Fruit fly (Drosophila melanogaster): ENCODE data around the gene CG14074.

Gene CG14074

dm6 chr3L:18833234-18833633 lies 32.8 kb upstream of the CG14074 start (continued):
- TF ChIP-seq Dfd (GFP tag; optimal IDR thresholded peaks at IDR 0.05) (no peak), CG11560 (tag; IDR thresholded peaks at IDR 0.05) (no peak), CG16863 (GFP tag; optimal IDR thresholded peaks at IDR 0.05) (no peak), caup (GFP tag; optimal IDR thresholded peaks at IDR 0.05; ENCODE audit: severe bottlenecking) (peak; percentile 33)

dm6 chr3L:18834924-18835323 lies 31.1 kb upstream of the CG14074 start:
- TF ChIP-seq usp (GFP tag; optimal IDR thresholded peaks at IDR 0.05) = no peak
- TF ChIP-seq so (GFP tag; IDR thresholded peaks at IDR 0.05) = no peak
- TF ChIP-seq Mad (GFP tag; optimal IDR thresholded peaks at IDR 0.05) = no peak
- no peak for TF ChIP-seq vvl (GFP tag; IDR thresholded peaks at IDR 0.05)
- TF ChIP-seq HmgZ (tag; optimal IDR thresholded peaks at IDR 0.05) = peak; percentile 4
- TF ChIP-seq sisA (GFP tag; IDR thresholded peaks at IDR 0.05) = no peak
- TF ChIP-seq Dip3 (GFP tag; optimal IDR thresholded peaks at IDR 0.05) = no peak
- no peak for TF ChIP-seq CG2116 (GFP tag; optimal IDR thresholded peaks at IDR 0.05)
- no peak for TF ChIP-seq jumu (GFP tag; optimal IDR thresholded peaks at IDR 0.05)
- peak; percentile 73 for TF ChIP-seq grn (GFP tag; optimal IDR thresholded peaks at IDR 0.05)
- TF ChIP-seq Trl (optimal IDR thresholded peaks at IDR 0.05) = peak; percentile 13
- TF ChIP-seq Trl (GFP tag; optimal IDR thresholded peaks at IDR 0.05) = no peak
- no peak for TF ChIP-seq Dp (GFP tag; optimal IDR thresholded peaks at IDR 0.05)
- TF ChIP-seq CG33557 (GFP tag; optimal IDR thresholded peaks at IDR 0.05) = no peak
- TF ChIP-seq sd (tag; optimal IDR thresholded peaks at IDR 0.05) = no peak
- TF ChIP-seq stc (GFP tag; IDR thresholded peaks at IDR 0.05) = no peak
- TF ChIP-seq unpg (GFP tag; optimal IDR thresholded peaks at IDR 0.05) = no peak
- no peak for TF ChIP-seq Atf-2 (GFP tag; optimal IDR thresholded peaks at IDR 0.05)
- no peak for TF ChIP-seq CHES-1-like (GFP tag; optimal IDR thresholded peaks at IDR 0.05)
- TF ChIP-seq CG1647 (GFP tag; optimal IDR thresholded peaks at IDR 0.05) = no peak
- TF ChIP-seq CG34376 (GFP tag; optimal IDR thresholded peaks at IDR 0.05) = peak; percentile 30
- no peak for TF ChIP-seq CG7928 (GFP tag; optimal IDR thresholded peaks at IDR 0.05)
- TF ChIP-seq pb (GFP tag; optimal IDR thresholded peaks at IDR 0.05) = no peak
- no peak for TF ChIP-seq gsb (GFP tag; IDR thresholded peaks at IDR 0.05)
- peak; percentile 53 for TF ChIP-seq CG3065 (GFP tag; optimal IDR thresholded peaks at IDR 0.05)
- no peak for TF ChIP-seq ftz-f1 (GFP tag; optimal IDR thresholded peaks at IDR 0.05)
- TF ChIP-seq CG10979 (tag; optimal IDR thresholded peaks at IDR 0.05) = no peak
- no peak for TF ChIP-seq CG11560 (tag; IDR thresholded peaks at IDR 0.05)
- TF ChIP-seq CG6791 (GFP tag; IDR thresholded peaks at IDR 0.05; ENCODE audit: partially characterized antibody) = no peak
- TF ChIP-seq CG16863 (GFP tag; optimal IDR thresholded peaks at IDR 0.05) = no peak
- no peak for TF ChIP-seq CG11085 (GFP tag; IDR thresholded peaks at IDR 0.05)
- TF ChIP-seq Awh (GFP tag; IDR thresholded peaks at IDR 0.05) = no peak
- no peak for TF ChIP-seq Jarid2 (GFP tag; optimal IDR thresholded peaks at IDR 0.05)
- TF ChIP-seq lbe (GFP tag; optimal IDR thresholded peaks at IDR 0.05) = no peak
- TF ChIP-seq CG13894 (tag; optimal IDR thresholded peaks at IDR 0.05) = no peak
- peak; percentile 0 for TF ChIP-seq caup (GFP tag; optimal IDR thresholded peaks at IDR 0.05; ENCODE audit: severe bottlenecking)
- no peak for TF ChIP-seq HLH54F (GFP tag; optimal IDR thresholded peaks at IDR 0.05)
- no peak for TF ChIP-seq bab2 (GFP tag; optimal IDR thresholded peaks at IDR 0.05)
- TF ChIP-seq NfI (GFP tag; optimal IDR thresholded peaks at IDR 0.05) = no peak
- no peak for TF ChIP-seq CG8924 (tag; optimal IDR thresholded peaks at IDR 0.05)
- TF ChIP-seq ham (GFP tag; IDR thresholded peaks at IDR 0.05) = no peak
- peak; percentile 20 for TF ChIP-seq sug (tag; optimal IDR thresholded peaks at IDR 0.05)
- TF ChIP-seq Eip74EF (GFP tag; optimal IDR thresholded peaks at IDR 0.05) = no peak
- TF ChIP-seq ssp (GFP tag; IDR thresholded peaks at IDR 0.05) = no peak
- no peak for TF ChIP-seq ac (GFP tag; optimal IDR thresholded peaks at IDR 0.05)
- TF ChIP-seq CG10543 (GFP tag; optimal IDR thresholded peaks at IDR 0.05) = no peak
- no peak for TF ChIP-seq twi (tag; optimal IDR thresholded peaks at IDR 0.05)
- no peak for TF ChIP-seq CG17912 (GFP tag; optimal IDR thresholded peaks at IDR 0.05)
- no peak for TF ChIP-seq ci (GFP tag; IDR thresholded peaks at IDR 0.05)
